Fruit fly (Drosophila melanogaster) whole organism, embryonic: ENCODE data around the gene Desat2.

Experiments
- CG11398 ChIP-seq: fragments of 200-800 bp; sonication (Bioruptor generic); optimal IDR thresholded peaks from 2 replicates; lab custom pipeline; 2016; ENCODE audit warnings: missing biosample characterization, missing genetic modification characterization
- CG2875 ChIP-seq: fragments of 200-800 bp; sonication (Bioruptor generic); optimal IDR thresholded peaks from 2 replicates; lab custom pipeline; 2017; ENCODE audit warnings: missing biosample characterization, mild to moderate bottlenecking, missing genetic modification characterization, missing genetic modification reagents
- CTCF ChIP-seq: fragments of 200-800 bp; sonication (Bioruptor generic); optimal IDR thresholded peaks from 2 replicates; lab custom pipeline; 2017; ENCODE audit warnings: missing biosample characterization, mild to moderate bottlenecking, missing genetic modification characterization, moderate library complexity
- Doc2 ChIP-seq: fragments of 200-800 bp; sonication (Bioruptor generic); IDR thresholded peaks from 2 replicates; pipeline ENCODE4 v1.3.6; 2022; ENCODE audit warnings: missing biosample characterization, missing genetic modification characterization
- HLH4C ChIP-seq: fragments of 200-800 bp; sonication (Bioruptor generic); IDR thresholded peaks from 3 replicates; pipeline ENCODE4 v1.3.6; 2022; ENCODE audit warnings: missing biosample characterization, missing genetic modification characterization; ENCODE audit not compliant: partially characterized antibody
- nerfin-1 ChIP-seq: fragments of 200-800 bp; sonication (Bioruptor generic); optimal IDR thresholded peaks from 3 replicates; lab custom pipeline; 2019; ENCODE audit warnings: missing biosample characterization, mild to moderate bottlenecking, missing genetic modification characterization, moderate library complexity
- prd ChIP-seq, 3 experiments: fragments of >200 bp in 2 of 3; fragments of 200-800 bp in 1 of 3; sonication (Bioruptor generic) in 1 of 3; optimal IDR thresholded peaks in 2 of 3; IDR thresholded peaks in 1 of 3; 2 replicates in 2 of 3; 3 replicates in 1 of 3; pipeline versions ENCODE4 v1.3.6 to Lab custom; 2017 to 2022; ENCODE audit warnings: missing biosample characterization in 1 of 3, missing genetic modification characterization in 1 of 3
- psq ChIP-seq: fragments of 200-800 bp; sonication (Bioruptor generic); optimal IDR thresholded peaks from 2 replicates; lab custom pipeline; 2017; ENCODE audit warnings: missing biosample characterization, missing genetic modification characterization
- stwl ChIP-seq: fragments of 200-800 bp; sonication (Bioruptor generic); optimal IDR thresholded peaks from 3 replicates; lab custom pipeline; 2018; ENCODE audit warnings: missing biosample characterization, mild to moderate bottlenecking, missing genetic modification characterization, moderate library complexity

DNA sequence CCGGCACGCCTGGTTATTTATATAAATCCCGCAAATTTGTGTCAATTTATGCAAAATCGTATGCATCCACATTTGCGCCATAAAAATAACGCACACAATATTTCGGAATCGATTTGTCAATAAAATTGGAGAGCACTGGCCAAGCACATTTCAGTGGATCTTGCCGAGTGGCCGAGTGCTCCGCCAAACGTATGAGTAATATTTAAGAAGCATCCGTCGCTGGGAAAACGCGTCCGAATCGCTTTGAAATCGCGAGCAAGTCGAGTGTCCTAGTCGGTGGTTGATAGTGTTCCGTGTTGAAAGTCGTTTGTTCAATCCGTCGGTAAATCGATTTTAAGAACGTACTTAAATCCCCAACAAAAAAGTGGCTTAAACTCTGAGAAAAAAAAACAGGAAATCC lies 49.1 kb upstream of the Desat2 start, which contains the start of gene CG33098:
- TF ChIP-seq prd (optimal IDR thresholded peaks at IDR 0.05; lab: Kevin White, UChicago): no peak
- no peak for TF ChIP-seq prd (GFP tag; IDR thresholded peaks at IDR 0.05; lab: Robert Waterston, UW)
- TF ChIP-seq HLH4C (GFP tag; lab: Robert Waterston, UW): no peak
- TF ChIP-seq stwl (tag; lab: Kevin White, UChicago): no peak
- TF ChIP-seq psq: no peak
- no peak for TF ChIP-seq nerfin-1
- TF ChIP-seq CG2875: no peak
- TF ChIP-seq CG11398 (GFP tag; lab: Kevin White, UChicago): no peak
- no peak for TF ChIP-seq Doc2 (GFP tag; lab: Robert Waterston, UW)
- TF ChIP-seq CTCF (GFP tag; lab: Kevin White, UChicago): no peak
